Worm (Caenorhabditis elegans) whole organism, L1 larva: ENCODE data around the gene ugt-2.

Experiments
- ceh-90 ChIP-seq: sonication (generic microtip); optimal IDR thresholded peaks from 2 replicates; lab custom pipeline; 2016; ENCODE audit warnings: missing genetic modification characterization, missing compliant biosample characterization
- ztf-11 ChIP-seq, 2 experiments: sonication (generic microtip); optimal IDR thresholded peaks; 2 replicates each; lab custom pipeline; 2016 to 2017; ENCODE audit warnings: missing genetic modification characterization in 2 of 2, missing biosample characterization in 1 of 2, missing compliant biosample characterization in 1 of 2

ce11 chrV:10441135-10442024 is 42.8 kb downstream of the ugt-2 start, which contains the start of gene pap-1:
- TF ChIP-seq ztf-11 (tag; optimal IDR thresholded peaks at IDR 0.05; lab: Kevin White, UChicago) (no peak), ceh-90 (peak; percentile 76)
